Fruit fly (Drosophila melanogaster) whole organism, embryonic: ENCODE results near the gene CG17111.

Experiments
- Ada2b ChIP-seq: fragments of 200-800 bp; sonication (Bioruptor generic); IDR thresholded peaks from 2 replicates; pipeline ENCODE4 v1.3.6; 2022; ENCODE audit warnings: missing biosample characterization, missing genetic modification characterization
- Atf-2 ChIP-seq: fragments of 200-800 bp; sonication (Bioruptor generic); optimal IDR thresholded peaks from 2 replicates; lab custom pipeline; 2016; ENCODE audit warnings: missing biosample characterization, missing genetic modification characterization
- Bteb2 ChIP-seq: fragments of 200-800 bp; sonication (Bioruptor generic); optimal IDR thresholded peaks from 2 replicates; lab custom pipeline; 2016; ENCODE audit warnings: missing biosample characterization, missing genetic modification characterization
- CG11504 ChIP-seq: fragments of 200-800 bp; sonication (Bioruptor generic); optimal IDR thresholded peaks from 3 replicates; lab custom pipeline; 2019; ENCODE audit warnings: missing biosample characterization, mild to moderate bottlenecking, missing genetic modification characterization, moderate library complexity
- CG1603 ChIP-seq: fragments of 200-800 bp; sonication (Bioruptor generic); optimal IDR thresholded peaks from 2 replicates; lab custom pipeline; 2019; ENCODE audit warnings: missing biosample characterization, mild to moderate bottlenecking, missing genetic modification characterization, moderate library complexity
- CG16863 ChIP-seq: fragments of 200-800 bp; sonication (Bioruptor generic); optimal IDR thresholded peaks from 3 replicates; lab custom pipeline; 2016; ENCODE audit warnings: missing biosample characterization, missing genetic modification characterization
- CG30403 ChIP-seq: fragments of 200-800 bp; sonication (Bioruptor generic); optimal IDR thresholded peaks from 3 replicates; lab custom pipeline; 2016; ENCODE audit warnings: missing biosample characterization, missing genetic modification characterization
- CG3838 ChIP-seq: fragments of 200-800 bp; sonication (Bioruptor generic); optimal IDR thresholded peaks from 3 replicates; lab custom pipeline; 2016; ENCODE audit warnings: missing biosample characterization, missing genetic modification characterization
- CG4404 ChIP-seq: fragments of 200-800 bp; sonication (Bioruptor generic); IDR thresholded peaks from 2 replicates; pipeline ENCODE4 v1.3.6; 2022; ENCODE audit warnings: missing biosample characterization, missing genetic modification characterization
- CG4854 ChIP-seq: fragments of 200-800 bp; sonication (Bioruptor generic); optimal IDR thresholded peaks from 2 replicates; lab custom pipeline; 2016; ENCODE audit warnings: missing biosample characterization, missing genetic modification characterization, inconsistent platforms
- CG5245 ChIP-seq: fragments of 200-800 bp; sonication (Bioruptor generic); optimal IDR thresholded peaks from 3 replicates; lab custom pipeline; 2016; ENCODE audit warnings: missing biosample characterization, missing genetic modification characterization
- CG6175 ChIP-seq: fragments of 200-800 bp; sonication (Bioruptor generic); IDR thresholded peaks from 3 replicates; pipeline ENCODE4 v1.3.6; 2022; ENCODE audit warnings: missing biosample characterization, missing genetic modification characterization
- CG6765 ChIP-seq: fragments of 200-800 bp; sonication (Bioruptor generic); optimal IDR thresholded peaks from 3 replicates; lab custom pipeline; 2017; ENCODE audit warnings: missing biosample characterization, mild to moderate bottlenecking, missing genetic modification characterization
- CG7372 ChIP-seq: fragments of 200-800 bp; sonication (Bioruptor generic); IDR thresholded peaks from 2 replicates; pipeline ENCODE4 v1.3.6; 2022; ENCODE audit warnings: missing biosample characterization, missing genetic modification characterization
- CG7987 ChIP-seq: fragments of 200-800 bp; sonication (Bioruptor generic); optimal IDR thresholded peaks from 2 replicates; lab custom pipeline; 2018; ENCODE audit warnings: missing biosample characterization, mild to moderate bottlenecking, missing genetic modification characterization, moderate library complexity
- CG8924 ChIP-seq: fragments of 200-800 bp; optimal IDR thresholded peaks from 3 replicates; lab custom pipeline; 2019; ENCODE audit warnings: missing biosample characterization, mild to moderate bottlenecking, missing genetic modification characterization, moderate library complexity
- D ChIP-seq, 2 experiments: fragments of 200-800 bp in 1 of 2; fragments of >200 bp in 1 of 2; sonication (Bioruptor generic) in 1 of 2; optimal IDR thresholded peaks; 2 replicates in 1 of 2; 3 replicates in 1 of 2; lab custom pipeline; 2017; ENCODE audit warnings: mild to moderate bottlenecking in 1 of 2, missing biosample characterization in 1 of 2, missing genetic modification characterization in 1 of 2, missing genetic modification reagents in 1 of 2
- Dbx ChIP-seq: fragments of 200-800 bp; sonication (Bioruptor generic); IDR thresholded peaks from 3 replicates; pipeline ENCODE4 v1.3.6; 2022; ENCODE audit warnings: missing biosample characterization, missing genetic modification characterization
- GATAe ChIP-seq: fragments of 200-800 bp; sonication (Bioruptor generic); conservative IDR thresholded peaks from 2 replicates; pipeline ENCODE4 v1.3.6; 2022; ENCODE audit warnings: missing biosample characterization, missing genetic modification characterization
- Hey ChIP-seq: fragments of 200-800 bp; sonication (Bioruptor generic); optimal IDR thresholded peaks from 3 replicates; lab custom pipeline; 2018; ENCODE audit warnings: missing biosample characterization, mild to moderate bottlenecking, missing genetic modification characterization
- Hsf ChIP-seq: fragments of 200-800 bp; sonication (Bioruptor generic); optimal IDR thresholded peaks from 3 replicates; lab custom pipeline; 2016; ENCODE audit warnings: missing biosample characterization, missing genetic modification characterization
- MESR4 ChIP-seq: fragments of 200-800 bp; sonication (Bioruptor generic); optimal IDR thresholded peaks from 2 replicates; lab custom pipeline; 2018; ENCODE audit warnings: missing biosample characterization, mild to moderate bottlenecking, missing genetic modification characterization, moderate library complexity
- Meics ChIP-seq: fragments of 200-800 bp; sonication (Bioruptor generic); optimal IDR thresholded peaks from 2 replicates; lab custom pipeline; 2017; ENCODE audit warnings: missing biosample characterization, mild to moderate bottlenecking, missing genetic modification characterization
- NC2β ChIP-seq: fragments of 200-800 bp; sonication (Bioruptor generic); optimal IDR thresholded peaks from 2 replicates; lab custom pipeline; 2016; ENCODE audit warnings: missing biosample characterization, missing genetic modification characterization
- Oaz ChIP-seq: fragments of 200-800 bp; sonication (Bioruptor generic); IDR thresholded peaks from 2 replicates; pipeline ENCODE4 v1.3.6; 2022; ENCODE audit warnings: missing biosample characterization, missing genetic modification characterization
- PHDP ChIP-seq: fragments of 200-800 bp; sonication (Bioruptor generic); optimal IDR thresholded peaks from 3 replicates; lab custom pipeline; 2018; ENCODE audit warnings: missing biosample characterization, mild to moderate bottlenecking, missing genetic modification characterization, moderate library complexity
- Tbp ChIP-seq: fragments of >200 bp; optimal IDR thresholded peaks from 2 replicates; lab custom pipeline; 2018; ENCODE audit warnings: missing biosample characterization, missing genetic modification characterization
- Trl ChIP-seq, 3 experiments: fragments of >200 bp in 2 of 3; fragments of 200-800 bp in 1 of 3; sonication (Bioruptor generic) in 1 of 3; optimal IDR thresholded peaks; 2 replicates in 1 of 3; 3 replicates in 2 of 3; lab custom pipeline; 2016 to 2017; ENCODE audit warnings: missing biosample characterization in 1 of 3, missing genetic modification characterization in 1 of 3
- Xbp1 ChIP-seq: fragments of 200-800 bp; sonication (Bioruptor generic); optimal IDR thresholded peaks from 3 replicates; lab custom pipeline; 2016; ENCODE audit warnings: missing biosample characterization, mild to moderate bottlenecking, missing genetic modification characterization
- ab ChIP-seq: fragments of 200-800 bp; sonication (Bioruptor generic); optimal IDR thresholded peaks from 2 replicates; lab custom pipeline; 2016; ENCODE audit warnings: missing biosample characterization, missing genetic modification characterization
- chif ChIP-seq, 2 experiments: fragments of 200-800 bp; sonication (Bioruptor generic); optimal IDR thresholded peaks; 3 replicates each; lab custom pipeline; 2016; ENCODE audit warnings: missing biosample characterization in 2 of 2, missing genetic modification characterization in 2 of 2
- cwo ChIP-seq: fragments of 200-800 bp; sonication (Bioruptor generic); optimal IDR thresholded peaks from 3 replicates; lab custom pipeline; 2017; ENCODE audit warnings: missing biosample characterization, missing genetic modification characterization, mild to moderate bottlenecking, moderate library complexity, missing genetic modification reagents
- dm ChIP-seq: fragments of 200-800 bp; sonication (Bioruptor generic); optimal IDR thresholded peaks from 3 replicates; lab custom pipeline; 2016; ENCODE audit warnings: missing biosample characterization, missing genetic modification characterization
- exex ChIP-seq: fragments of 200-800 bp; sonication (Bioruptor generic); optimal IDR thresholded peaks from 4 replicates; lab custom pipeline; 2018; ENCODE audit warnings: missing biosample characterization, mild to moderate bottlenecking, missing genetic modification characterization, moderate library complexity
- eyg ChIP-seq: fragments of 200-800 bp; sonication (Bioruptor generic); optimal IDR thresholded peaks from 3 replicates; lab custom pipeline; 2016; ENCODE audit warnings: missing biosample characterization, missing genetic modification characterization
- fd64A ChIP-seq: fragments of 200-800 bp; sonication (Bioruptor generic); optimal IDR thresholded peaks from 3 replicates; lab custom pipeline; 2018; ENCODE audit warnings: missing biosample characterization, mild to moderate bottlenecking, missing genetic modification characterization
- ftz-f1 ChIP-seq: fragments of 200-800 bp; sonication (Bioruptor generic); optimal IDR thresholded peaks from 2 replicates; lab custom pipeline; 2016; ENCODE audit warnings: missing biosample characterization, missing genetic modification characterization
- gfzf ChIP-seq: fragments of 200-800 bp; sonication (Bioruptor generic); optimal IDR thresholded peaks from 2 replicates; lab custom pipeline; 2016; ENCODE audit warnings: missing biosample characterization, mild to moderate bottlenecking, missing genetic modification characterization, moderate library complexity
- ken ChIP-seq: fragments of 200-800 bp; sonication (Bioruptor generic); IDR thresholded peaks from 3 replicates; pipeline ENCODE4 v1.3.6; 2022; ENCODE audit warnings: missing biosample characterization, missing genetic modification characterization
- maf-S ChIP-seq: fragments of 200-800 bp; sonication (Bioruptor generic); optimal IDR thresholded peaks from 2 replicates; lab custom pipeline; 2016; ENCODE audit warnings: missing biosample characterization, missing genetic modification characterization
- nmo ChIP-seq: fragments of 200-800 bp; sonication (Bioruptor generic); optimal IDR thresholded peaks from 2 replicates; lab custom pipeline; 2018; ENCODE audit warnings: missing biosample characterization, mild to moderate bottlenecking, missing genetic modification characterization, moderate library complexity
- odd ChIP-seq: fragments of 200-800 bp; sonication (Bioruptor generic); optimal IDR thresholded peaks from 2 replicates; lab custom pipeline; 2017; ENCODE audit warnings: missing biosample characterization, mild to moderate bottlenecking, missing genetic modification characterization
- onecut ChIP-seq: fragments of 200-800 bp; sonication (Bioruptor generic); IDR thresholded peaks from 2 replicates; pipeline ENCODE4 v1.3.6; 2022; ENCODE audit warnings: missing biosample characterization, missing genetic modification characterization
- pros ChIP-seq: fragments of 200-800 bp; sonication (Bioruptor generic); optimal IDR thresholded peaks from 3 replicates; lab custom pipeline; 2019; ENCODE audit warnings: missing biosample characterization, mild to moderate bottlenecking, missing genetic modification characterization, moderate library complexity
- ranshi ChIP-seq: fragments of 200-800 bp; sonication (Bioruptor generic); IDR thresholded peaks from 2 replicates; pipeline ENCODE4 v1.3.6; 2022; ENCODE audit warnings: missing biosample characterization, missing genetic modification characterization
- salm ChIP-seq: fragments of 200-800 bp; sonication (Bioruptor generic); optimal IDR thresholded peaks from 2 replicates; lab custom pipeline; 2018; ENCODE audit warnings: missing biosample characterization, mild to moderate bottlenecking, missing genetic modification characterization
- slbo ChIP-seq: fragments of 200-800 bp; sonication (Bioruptor generic); IDR thresholded peaks from 2 replicates; pipeline ENCODE4 v1.3.6; 2022; ENCODE audit warnings: missing biosample characterization, missing genetic modification characterization
- sob ChIP-seq: fragments of 200-800 bp; sonication (Bioruptor generic); IDR thresholded peaks from 2 replicates; pipeline ENCODE4 v1.3.6; 2022; ENCODE audit warnings: missing biosample characterization, missing genetic modification characterization
- tna ChIP-seq: fragments of 200-800 bp; sonication (Bioruptor generic); IDR thresholded peaks from 2 replicates; pipeline ENCODE4 v1.3.6; 2022; ENCODE audit warnings: missing biosample characterization, missing genetic modification characterization; ENCODE audit not compliant: partially characterized antibody
- usp ChIP-seq: fragments of >200 bp; optimal IDR thresholded peaks from 2 replicates; lab custom pipeline; 2017; ENCODE audit warnings: missing biosample characterization, missing genetic modification characterization

Gene CG17111

dm6 chr3R:23053936-23054335, 13.1 kb downstream of the CG17111 start, which contains the start of gene p53 (continued):
- TF ChIP-seq CG16863 (GFP tag; lab: Kevin White, UChicago) (peak; percentile 29), Ada2b (GFP tag; lab: Robert Waterston, UW) (peak; percentile 38; the same call in 1 of the 2 replicates), Bteb2 (GFP tag; lab: Kevin White, UChicago) (peak; percentile 36), chif (GFP tag; optimal IDR thresholded peaks at IDR 0.05; lab: Kevin White, UChicago) (peak; percentile 48 to 79), slbo (GFP tag; lab: Robert Waterston, UW) (peak; percentile 77), Meics (GFP tag; lab: Kevin White, UChicago) (peak; percentile 91), CG5245 (GFP tag; lab: Kevin White, UChicago) (peak; percentile 54), Tbp (GFP tag; lab: Kevin White, UChicago) (no peak), Hey (tag; lab: Kevin White, UChicago) (no peak), CG1603 (no peak), cwo (GFP tag; lab: Kevin White, UChicago) (no peak), nmo (peak; percentile 67), Trl (optimal IDR thresholded peaks at IDR 0.05; lab: Kevin White, UChicago) (no peak), Trl (GFP tag; optimal IDR thresholded peaks at IDR 0.05; lab: Kevin White, UChicago) (peak; percentile 75), Dbx (GFP tag; lab: Robert Waterston, UW) (peak; percentile 81; the same call in 2 of the 3 replicates), CG8924 (no peak), NC2β (GFP tag; lab: Kevin White, UChicago) (peak; percentile 84), CG7987 (GFP tag; lab: Kevin White, UChicago) (peak; percentile 94), PHDP (peak; percentile 79), salm (peak; percentile 22), ken (GFP tag; lab: Robert Waterston, UW) (peak; percentile 62; the same call in 2 of the 3 replicates), sob (GFP tag; lab: Robert Waterston, UW) (peak; percentile 80), CG4404 (GFP tag; lab: Robert Waterston, UW) (no peak), pros (GFP tag; lab: Kevin White, UChicago) (no peak), Xbp1 (GFP tag; lab: Kevin White, UChicago) (peak; percentile 61), exex (tag; lab: Kevin White, UChicago) (peak; percentile 32), eyg (GFP tag; lab: Kevin White, UChicago) (peak; percentile 68), dm (GFP tag; lab: Kevin White, UChicago) (peak; percentile 61), CG3838 (GFP tag; lab: Kevin White, UChicago) (peak; percentile 38), odd (GFP tag; lab: Kevin White, UChicago) (peak; percentile 74), Oaz (0 out of 2 replicates have a peak, but pooled peaks have one; percentile 36), CG6175 (GFP tag; lab: Robert Waterston, UW) (0 out of 3 replicates have a peak, but pooled peaks have one; percentile 42), gfzf (GFP tag; lab: Kevin White, UChicago) (peak; percentile 4), usp (GFP tag; lab: Kevin White, UChicago) (no peak), CG30403 (GFP tag; lab: Kevin White, UChicago) (peak; percentile 57), D (optimal IDR thresholded peaks at IDR 0.05; lab: Kevin White, UChicago) (no peak), D (GFP tag; optimal IDR thresholded peaks at IDR 0.05; lab: Kevin White, UChicago) (peak; percentile 62), CG4854 (peak; percentile 77), ftz-f1 (GFP tag; lab: Kevin White, UChicago) (no peak), tna (GFP tag; lab: Robert Waterston, UW) (peak; percentile 57; the same call in 1 of the 2 replicates), GATAe (no peak), CG6765 (GFP tag; lab: Kevin White, UChicago) (peak; percentile 88), CG7372 (GFP tag; lab: Robert Waterston, UW) (peak; percentile 49; the same call in 1 of the 2 replicates), ranshi (GFP tag; lab: Robert Waterston, UW) (peak; percentile 66), CG11504 (tag; lab: Kevin White, UChicago) (no peak), MESR4 (GFP tag; lab: Kevin White, UChicago) (peak; percentile 18), Atf-2 (GFP tag; lab: Kevin White, UChicago) (peak; percentile 64), onecut (peak; percentile 74), maf-S (peak; percentile 68), Hsf (GFP tag; lab: Kevin White, UChicago) (peak; percentile 83), fd64A (GFP tag; lab: Kevin White, UChicago) (peak; percentile 63), ab (GFP tag; lab: Kevin White, UChicago) (no peak)
